Worm (Caenorhabditis elegans): ENCODE data around the gene F40F8.4.
"Not testable (repeated sequence)": the region's sequence is repeated elsewhere in the genome, so short reads cannot be mapped to it uniquely, and the experiment has no call there.

DNA sequence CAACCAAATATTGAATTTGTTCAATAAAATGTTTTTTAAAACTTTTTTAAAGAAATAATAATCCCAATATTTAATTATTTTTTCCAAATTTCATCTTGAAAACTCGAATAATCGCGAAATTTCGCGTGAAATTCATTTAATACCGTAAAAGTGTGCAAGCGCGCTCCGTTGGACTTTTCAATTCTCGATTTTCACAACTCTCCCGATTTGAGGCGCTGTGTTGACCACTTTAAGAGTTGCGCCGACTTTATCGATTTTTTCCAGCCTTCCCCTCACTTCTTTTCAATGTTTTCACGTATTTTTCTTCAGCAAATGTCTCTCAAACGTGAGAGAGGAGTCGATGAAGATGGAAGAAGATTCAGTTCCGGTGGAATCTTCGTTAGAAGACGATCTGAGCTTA is 30.5 kb upstream of the F40F8.4 start:
- TF ChIP-seq sea-2 (GFP tag; IDR thresholded peaks at IDR 0.05); nhr-80 (tag; optimal IDR thresholded peaks at IDR 0.05); tbp1 (GFP tag; optimal IDR thresholded peaks at IDR 0.05); snpc-4 (GFP tag; optimal IDR thresholded peaks at IDR 0.05); snpc-4 (tag; optimal IDR thresholded peaks at IDR 0.05); unc-62 (GFP tag; optimal IDR thresholded peaks at IDR 0.05); attf-6 (GFP tag; IDR thresholded peaks at IDR 0.05); lin-54 (GFP tag; optimal IDR thresholded peaks at IDR 0.05); lsl-1 (GFP tag; optimal IDR thresholded peaks at IDR 0.05); F37B4.10 (GFP tag; IDR thresholded peaks at IDR 0.05); tbx-9 (tag; optimal IDR thresholded peaks at IDR 0.05; ENCODE audit: borderline replicate concordance): not testable (repeated sequence)
